In the genomic region with DNA sequence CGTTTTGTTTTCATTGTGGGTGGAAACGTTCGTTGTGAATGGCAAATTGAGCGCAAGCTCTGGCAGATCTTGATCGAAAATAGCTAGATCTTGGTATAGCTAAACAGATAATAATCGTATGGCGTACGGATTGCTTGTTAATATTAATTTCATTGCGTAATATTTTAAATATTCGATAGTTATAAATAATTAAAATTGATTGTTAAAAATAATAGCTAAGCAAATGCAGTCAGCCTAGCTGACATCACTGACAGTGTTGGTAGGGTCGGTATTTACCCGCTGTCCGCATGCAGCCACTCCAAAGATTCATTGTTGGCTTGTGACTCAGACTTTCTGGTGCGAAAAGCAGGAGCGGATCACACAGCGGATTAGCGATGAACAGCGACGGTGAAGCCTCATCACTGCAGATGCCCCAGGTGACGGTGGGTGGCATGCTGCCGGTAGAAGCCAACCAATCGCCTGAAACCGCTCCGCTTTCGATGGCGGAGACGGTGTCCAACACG, we compare ENCODE assay signal across 2 fruit fly cellular contexts.
TF ChIP-seq lines count a peak whose summit lies in the region.

Gene CG5776 (minus strand): TSS at position 34 of the 503 bp plus-strand sequence.
Gene spict (plus strand): TSS at position 308 of the 503 bp plus-strand sequence.

TF ChIP-seq in whole organism, embryonic, 481 proteins besides CTCF, POLR2A, EP300 and RAD21 (continued from another document and continues in another):
- no peak for TF ChIP-seq CG3726 (GFP tag; IDR thresholded peaks at IDR 0.05; lab: Robert Waterston, UW)
- peak; percentile 88 for TF ChIP-seq NfI (GFP tag; optimal IDR thresholded peaks at IDR 0.05; lab: Kevin White, UChicago)
- TF ChIP-seq CG7745 (tag; optimal IDR thresholded peaks at IDR 0.05; lab: Kevin White, UChicago): no peak
- no peak for TF ChIP-seq hth (optimal IDR thresholded peaks at IDR 0.05; lab: Kevin White, UChicago)
- peak; percentile 22 for TF ChIP-seq maf-S (GFP tag; optimal IDR thresholded peaks at IDR 0.05; lab: Kevin White, UChicago)
- TF ChIP-seq twi (tag; optimal IDR thresholded peaks at IDR 0.05; lab: Kevin White, UChicago): peak; percentile 69
- TF ChIP-seq Myb (GFP tag; optimal IDR thresholded peaks at IDR 0.05; lab: Kevin White, UChicago): peak; percentile 22
- TF ChIP-seq sens-2 (GFP tag; IDR thresholded peaks at IDR 0.05; lab: Robert Waterston, UW): 0 out of 2 replicates have a peak, but pooled peaks have one; percentile 31
- TF ChIP-seq CG4360 (GFP tag; IDR thresholded peaks at IDR 0.05; lab: Robert Waterston, UW): 0 out of 2 replicates have a peak, but pooled peaks have one; percentile 10
- peak; percentile 84 for TF ChIP-seq CG32532 (GFP tag; IDR thresholded peaks at IDR 0.05; lab: Robert Waterston, UW)
- peak; percentile 52 for TF ChIP-seq CG4617 (GFP tag; optimal IDR thresholded peaks at IDR 0.05; lab: Kevin White, UChicago; ENCODE audit: borderline replicate concordance)
- no peak for TF ChIP-seq br (optimal IDR thresholded peaks at IDR 0.05; lab: Kevin White, UChicago)
- peak; percentile 79 for TF ChIP-seq sens (GFP tag; lab: Kevin White, UChicago)
- peak; percentile 56 for TF ChIP-seq Nf-YB (GFP tag; optimal IDR thresholded peaks at IDR 0.05; lab: Kevin White, UChicago)
- TF ChIP-seq gcm (GFP tag; optimal IDR thresholded peaks at IDR 0.05; lab: Kevin White, UChicago): peak; percentile 70
- peak; percentile 82 for TF ChIP-seq B-H2 (GFP tag; optimal IDR thresholded peaks at IDR 0.05; lab: Kevin White, UChicago)
- peak; percentile 68 for TF ChIP-seq CG17385 (GFP tag; optimal IDR thresholded peaks at IDR 0.05; lab: Kevin White, UChicago)
- peak; percentile 10 for TF ChIP-seq CG6854 (GFP tag; optimal IDR thresholded peaks at IDR 0.05; lab: Kevin White, UChicago)
- no peak; the same call in none of the 2 replicates for TF ChIP-seq wdn (GFP tag; IDR thresholded peaks at IDR 0.05; lab: Robert Waterston, UW)
- no peak for TF ChIP-seq fd102C (GFP tag; optimal IDR thresholded peaks at IDR 0.05; lab: Kevin White, UChicago)
- TF ChIP-seq CG17328 (GFP tag; IDR thresholded peaks at IDR 0.05; lab: Robert Waterston, UW): peak; percentile 79
- TF ChIP-seq Bgb (GFP tag; IDR thresholded peaks at IDR 0.05; lab: Robert Waterston, UW; ENCODE audit: partially characterized antibody): peak; percentile 54
- 0 out of 2 replicates have a peak, but pooled peaks have one; percentile 5 for TF ChIP-seq toy (GFP tag; IDR thresholded peaks at IDR 0.05; lab: Robert Waterston, UW)
- TF ChIP-seq Xbp1 (GFP tag; optimal IDR thresholded peaks at IDR 0.05; lab: Kevin White, UChicago): peak; percentile 75
- no peak for TF ChIP-seq CG31388 (GFP tag; optimal IDR thresholded peaks at IDR 0.05; lab: Kevin White, UChicago)
- TF ChIP-seq CG15514 (GFP tag; optimal IDR thresholded peaks at IDR 0.05; lab: Kevin White, UChicago): peak; percentile 80
- TF ChIP-seq crp (GFP tag; optimal IDR thresholded peaks at IDR 0.05; lab: Kevin White, UChicago): peak in 1 of 2 experiments; percentile 51
- TF ChIP-seq corto (GFP tag; optimal IDR thresholded peaks at IDR 0.05; lab: Kevin White, UChicago): no peak
- TF ChIP-seq CG13287 (GFP tag; IDR thresholded peaks at IDR 0.05; lab: Robert Waterston, UW; ENCODE audit: partially characterized antibody): peak; percentile 62; the same call in 1 of the 2 replicates
- TF ChIP-seq CG34224 (GFP tag; IDR thresholded peaks at IDR 0.05; lab: Robert Waterston, UW; ENCODE audit: partially characterized antibody): peak; percentile 12; the same call in 1 of the 3 replicates
- TF ChIP-seq CG14710 (tag; optimal IDR thresholded peaks at IDR 0.05; lab: Kevin White, UChicago): peak; percentile 75
- TF ChIP-seq CG9437 (GFP tag; optimal IDR thresholded peaks at IDR 0.05; lab: Kevin White, UChicago): peak; percentile 55
- peak; percentile 80 for TF ChIP-seq Lhr (GFP tag; optimal IDR thresholded peaks at IDR 0.05; lab: Kevin White, UChicago)
- TF ChIP-seq vvl (GFP tag; IDR thresholded peaks at IDR 0.05; lab: Robert Waterston, UW): peak; percentile 85
- peak in 1 of 3 experiments; percentile 46 for TF ChIP-seq Stat92E (GFP tag; optimal IDR thresholded peaks at IDR 0.05; lab: Kevin White, UChicago)
- peak; percentile 87 for TF ChIP-seq CoRest (tag; optimal IDR thresholded peaks at IDR 0.05; lab: Kevin White, UChicago)
- TF ChIP-seq mirr (GFP tag; optimal IDR thresholded peaks at IDR 0.05; lab: Kevin White, UChicago): peak; percentile 1
- no peak for TF ChIP-seq CG3995 (GFP tag; optimal IDR thresholded peaks at IDR 0.05; lab: Kevin White, UChicago)
- TF ChIP-seq CG9932 (GFP tag; IDR thresholded peaks at IDR 0.05; lab: Robert Waterston, UW): peak; percentile 94
- no peak for TF ChIP-seq zen2 (GFP tag; IDR thresholded peaks at IDR 0.05; lab: Robert Waterston, UW; ENCODE audit: partially characterized antibody)
- peak; percentile 29 for TF ChIP-seq CG7786 (GFP tag; optimal IDR thresholded peaks at IDR 0.05; lab: Kevin White, UChicago)
- no peak for TF ChIP-seq CG10462 (GFP tag; optimal IDR thresholded peaks at IDR 0.05; lab: Kevin White, UChicago)
- no peak for TF ChIP-seq btn (GFP tag; optimal IDR thresholded peaks at IDR 0.05; lab: Kevin White, UChicago)
- peak; percentile 42 for TF ChIP-seq CG17359 (tag; optimal IDR thresholded peaks at IDR 0.05; lab: Kevin White, UChicago)
- TF ChIP-seq CG11456 (GFP tag; IDR thresholded peaks at IDR 0.05; lab: Robert Waterston, UW): peak; percentile 83
- peak; percentile 31 for TF ChIP-seq CG15479 (GFP tag; optimal IDR thresholded peaks at IDR 0.05; lab: Kevin White, UChicago)
- no peak for TF ChIP-seq CG8281 (tag; optimal IDR thresholded peaks at IDR 0.05; lab: Kevin White, UChicago)
- TF ChIP-seq bowl (GFP tag; IDR thresholded peaks at IDR 0.05; lab: Robert Waterston, UW): peak; percentile 37; the same call in 1 of the 2 replicates
- TF ChIP-seq pros (GFP tag; optimal IDR thresholded peaks at IDR 0.05; lab: Kevin White, UChicago): no peak
- TF ChIP-seq unc-4 (GFP tag; IDR thresholded peaks at IDR 0.05; lab: Robert Waterston, UW; ENCODE audit: partially characterized antibody): no peak
- TF ChIP-seq bab2 (GFP tag; optimal IDR thresholded peaks at IDR 0.05; lab: Kevin White, UChicago): peak; percentile 30
- no peak for TF ChIP-seq kay (GFP tag; optimal IDR thresholded peaks at IDR 0.05; lab: Kevin White, UChicago)
- TF ChIP-seq row (GFP tag; IDR thresholded peaks at IDR 0.05; lab: Robert Waterston, UW): peak; percentile 97
- TF ChIP-seq danr (GFP tag; IDR thresholded peaks at IDR 0.05; lab: Robert Waterston, UW): no peak
- peak; percentile 64; the same call in 1 of the 3 replicates for TF ChIP-seq Optix (GFP tag; IDR thresholded peaks at IDR 0.05; lab: Robert Waterston, UW)
- TF ChIP-seq shn (GFP tag; optimal IDR thresholded peaks at IDR 0.05; lab: Kevin White, UChicago): peak; percentile 15
- TF ChIP-seq CHES-1-like (GFP tag; optimal IDR thresholded peaks at IDR 0.05; lab: Kevin White, UChicago): peak; percentile 35
- TF ChIP-seq CG12219 (GFP tag; optimal IDR thresholded peaks at IDR 0.05; lab: Kevin White, UChicago): peak; percentile 51
- TF ChIP-seq CG8388 (GFP tag; optimal IDR thresholded peaks at IDR 0.05; lab: Kevin White, UChicago): peak; percentile 69
- TF ChIP-seq CG6254 (GFP tag; optimal IDR thresholded peaks at IDR 0.05; lab: Kevin White, UChicago): peak; percentile 53

TF ChIP-seq in whole organism, prepupa, 60 proteins besides CTCF, POLR2A, EP300 and RAD21 (continued from another document):
- TF ChIP-seq Smox (GFP tag; optimal IDR thresholded peaks at IDR 0.05; lab: Kevin White, UChicago) (peak; percentile 57), Hr4 (GFP tag; optimal IDR thresholded peaks at IDR 0.05; lab: Kevin White, UChicago) (peak; percentile 74), fkh (GFP tag; optimal IDR thresholded peaks at IDR 0.05; lab: Kevin White, UChicago) (peak; percentile 49), svp (GFP tag; lab: Kevin White, UChicago) (peak; percentile 87), dsx (GFP tag; optimal IDR thresholded peaks at IDR 0.05; lab: Kevin White, UChicago; ENCODE audit: poor library complexity, severe bottlenecking) (peak; percentile 64), CG8319 (GFP tag; optimal IDR thresholded peaks at IDR 0.05; lab: Kevin White, UChicago) (no peak), CG8119 (GFP tag; IDR thresholded peaks at IDR 0.05; lab: Robert Waterston, UW) (peak; percentile 65), eg (GFP tag; IDR thresholded peaks at IDR 0.05; lab: Robert Waterston, UW) (no peak; the same call in none of the 3 replicates), Sox15 (GFP tag; optimal IDR thresholded peaks at IDR 0.05; lab: Kevin White, UChicago) (no peak), Ets96B (tag; optimal IDR thresholded peaks at IDR 0.05; lab: Kevin White, UChicago) (peak; percentile 68), CG15336 (GFP tag; IDR thresholded peaks at IDR 0.05; lab: Robert Waterston, UW) (peak; percentile 70)
